Fruit fly (Drosophila melanogaster) whole organism, pupa: Measurements from ENCODE around the gene CG43056.
A peak's percentile ranks its signal among the peaks of the same experiment; 100 is the strongest.

Source experiments
- CG10348 ChIP-seq: fragments of 200-800 bp; sonication (Bioruptor generic); IDR thresholded peaks from 2 replicates; pipeline ENCODE4 v1.3.6; 2022; ENCODE audit warnings: missing biosample characterization, missing genetic modification characterization
- CG12605 ChIP-seq: fragments of 200-800 bp; sonication (Bioruptor generic); IDR thresholded peaks from 2 replicates; pipeline ENCODE4 v1.3.6; 2022; ENCODE audit warnings: missing biosample characterization, missing genetic modification characterization
- CG13204 ChIP-seq: fragments of 200-800 bp; sonication (Bioruptor generic); optimal IDR thresholded peaks from 2 replicates; lab custom pipeline; 2018; ENCODE audit warnings: missing biosample characterization, mild to moderate bottlenecking, missing genetic modification characterization, moderate library complexity
- CG14655 ChIP-seq: fragments of 200-800 bp; sonication (Bioruptor generic); optimal IDR thresholded peaks from 3 replicates; lab custom pipeline; 2017; ENCODE audit warnings: mild to moderate bottlenecking, missing biosample characterization, missing genetic modification reagents, missing genetic modification characterization
- CG15710 ChIP-seq: fragments of 200-800 bp; sonication (Bioruptor generic); optimal IDR thresholded peaks from 2 replicates; lab custom pipeline; 2018; ENCODE audit warnings: missing biosample characterization, mild to moderate bottlenecking, missing genetic modification characterization, moderate library complexity
- CG17806 ChIP-seq: fragments of 200-800 bp; sonication (Bioruptor generic); optimal IDR thresholded peaks from 2 replicates; lab custom pipeline; 2018; ENCODE audit warnings: missing biosample characterization, mild to moderate bottlenecking, missing genetic modification characterization, moderate library complexity
- CG32121 ChIP-seq: fragments of 200-800 bp; sonication (Bioruptor generic); IDR thresholded peaks from 2 replicates; pipeline ENCODE4 v1.3.6; 2022; ENCODE audit warnings: missing biosample characterization, missing genetic modification characterization
- CG34367 ChIP-seq: fragments of 200-800 bp; sonication (Bioruptor generic); optimal IDR thresholded peaks from 2 replicates; lab custom pipeline; 2018; ENCODE audit warnings: missing biosample characterization, mild to moderate bottlenecking, missing genetic modification characterization
- CG4496 ChIP-seq: fragments of 200-800 bp; sonication (Bioruptor generic); IDR thresholded peaks from 3 replicates; pipeline ENCODE4 v1.3.6; 2022; ENCODE audit warnings: missing biosample characterization, missing genetic modification characterization
- CG8159 ChIP-seq: fragments of 200-800 bp; sonication (Bioruptor generic); optimal IDR thresholded peaks from 3 replicates; lab custom pipeline; 2018; ENCODE audit warnings: missing biosample characterization, mild to moderate bottlenecking, missing genetic modification characterization, moderate library complexity
- CG8301 ChIP-seq: fragments of 200-800 bp; sonication (Bioruptor generic); optimal IDR thresholded peaks from 2 replicates; lab custom pipeline; 2018; ENCODE audit warnings: missing biosample characterization, mild to moderate bottlenecking, missing genetic modification characterization
- CG9948 ChIP-seq: fragments of 200-800 bp; sonication (Bioruptor generic); optimal IDR thresholded peaks from 2 replicates; lab custom pipeline; 2018; ENCODE audit warnings: missing biosample characterization, mild to moderate bottlenecking, missing genetic modification characterization, moderate library complexity
- D1 ChIP-seq: fragments of 200-800 bp; sonication (Bioruptor generic); optimal IDR thresholded peaks from 2 replicates; lab custom pipeline; 2018; ENCODE audit warnings: missing biosample characterization, mild to moderate bottlenecking, missing genetic modification characterization, moderate library complexity
- EcR ChIP-seq: fragments of 200-800 bp; sonication (Bioruptor generic); optimal IDR thresholded peaks from 3 replicates; lab custom pipeline; 2019; ENCODE audit warnings: missing biosample characterization, missing genetic modification characterization, mild to moderate bottlenecking, moderate library complexity, missing genetic modification reagents
- Pif1A ChIP-seq: fragments of 200-800 bp; sonication (Bioruptor generic); optimal IDR thresholded peaks from 3 replicates; lab custom pipeline; 2016; ENCODE audit warnings: missing biosample characterization, missing genetic modification characterization
- Pif1B ChIP-seq: fragments of 200-800 bp; sonication (Bioruptor generic); optimal IDR thresholded peaks from 3 replicates; lab custom pipeline; 2016; ENCODE audit warnings: missing biosample characterization, missing genetic modification characterization
- Snoo ChIP-seq: fragments of 200-800 bp; sonication (Bioruptor generic); optimal IDR thresholded peaks from 3 replicates; lab custom pipeline; 2017; ENCODE audit warnings: missing biosample characterization, mild to moderate bottlenecking, missing genetic modification characterization, inconsistent platforms
- fd96Ca ChIP-seq: fragments of 200-800 bp; sonication (Bioruptor generic); IDR thresholded peaks from 3 replicates; pipeline ENCODE4 v1.3.6; 2022; ENCODE audit warnings: missing biosample characterization, missing genetic modification characterization
- gl ChIP-seq: fragments of 200-800 bp; sonication (Bioruptor generic); optimal IDR thresholded peaks from 2 replicates; lab custom pipeline; 2018; ENCODE audit warnings: missing biosample characterization, mild to moderate bottlenecking, missing genetic modification characterization
- rn ChIP-seq: fragments of 200-800 bp; sonication (Bioruptor generic); IDR thresholded peaks from 2 replicates; pipeline ENCODE4 v1.3.6; 2022; ENCODE audit warnings: missing biosample characterization, missing genetic modification characterization

CG43056 gene

dm6 chr2L:4437487-4437886 lies at the start of gene CG43056:
TSS of gene CG43056 (plus strand) at chr2L:4437787.
- no peak for TF ChIP-seq Snoo
- no peak for TF ChIP-seq fd96Ca (GFP tag; lab: Robert Waterston, UW)
- TF ChIP-seq D1, result no peak
- no peak for TF ChIP-seq rn (GFP tag; lab: Robert Waterston, UW)
- no peak for TF ChIP-seq CG4496 (GFP tag; lab: Robert Waterston, UW)
- no peak for TF ChIP-seq CG15710 (tag; lab: Kevin White, UChicago)
- no peak for TF ChIP-seq CG14655
- TF ChIP-seq Pif1A (GFP tag; lab: Kevin White, UChicago), result no peak

dm6 chr2L:4388027-4388426 lies 49.6 kb upstream of the CG43056 start, which contains the start of gene Tps1:
TSS of gene Tps1 (plus strand) at chr2L:4388327.
- no peak for TF ChIP-seq CG17806
- TF ChIP-seq, all 21 proteins: peak for 0

- peak; percentile 51 for TF ChIP-seq EcR (GFP tag; lab: Kevin White, UChicago)
- TF ChIP-seq CG4496 (GFP tag; lab: Robert Waterston, UW), result no peak
- TF ChIP-seq Snoo, result no peak
- TF ChIP-seq CG15710 (tag; lab: Kevin White, UChicago), result no peak
- TF ChIP-seq CG8159 (tag; lab: Kevin White, UChicago), result no peak
- no peak for TF ChIP-seq Pif1B (GFP tag; lab: Kevin White, UChicago)
- no peak for TF ChIP-seq CG12605 (GFP tag; lab: Robert Waterston, UW)
- TF ChIP-seq, all 21 proteins: peak for 1
Observed at dm6 chr2L:4389405-4390115, 48.0 kb upstream of the CG43056 start.

DNA sequence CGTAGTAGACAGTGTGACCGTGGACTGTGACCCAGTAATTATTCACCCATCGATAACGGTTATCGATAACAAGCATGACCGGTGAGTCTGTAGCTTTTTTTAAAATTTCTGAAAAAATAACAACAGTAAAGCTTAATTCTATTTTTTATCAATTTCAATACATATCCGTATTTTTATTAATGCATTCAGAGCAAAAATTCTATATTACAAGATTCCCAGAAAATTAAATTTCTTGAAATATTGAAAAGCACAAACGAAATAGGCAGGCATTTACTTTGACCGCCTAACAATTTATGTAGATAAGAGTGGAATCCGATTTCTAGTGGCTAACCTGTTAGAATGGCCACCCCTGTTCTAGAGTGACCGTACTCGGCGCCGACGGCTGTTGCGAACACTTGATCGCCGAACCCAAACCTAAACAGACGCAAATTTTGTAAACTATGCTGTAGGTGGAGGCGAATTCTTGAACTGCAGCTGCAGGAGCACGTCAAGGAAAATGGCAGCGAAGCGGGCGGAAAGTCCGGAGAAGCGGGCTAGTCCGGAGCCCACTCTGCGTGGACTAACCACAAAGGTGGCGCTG lies 43.7 kb upstream of the CG43056 start, which contains the start of gene CG3652:
TSS of gene CG3652 (minus strand) at position 35 of the 580 bp plus-strand sequence.
- TF ChIP-seq CG13204 (GFP tag; lab: Kevin White, UChicago) (no peak), CG4496 (GFP tag; lab: Robert Waterston, UW) (no peak), CG32121 (GFP tag; lab: Robert Waterston, UW) (no peak), CG15710 (tag; lab: Kevin White, UChicago) (no peak)

DNA sequence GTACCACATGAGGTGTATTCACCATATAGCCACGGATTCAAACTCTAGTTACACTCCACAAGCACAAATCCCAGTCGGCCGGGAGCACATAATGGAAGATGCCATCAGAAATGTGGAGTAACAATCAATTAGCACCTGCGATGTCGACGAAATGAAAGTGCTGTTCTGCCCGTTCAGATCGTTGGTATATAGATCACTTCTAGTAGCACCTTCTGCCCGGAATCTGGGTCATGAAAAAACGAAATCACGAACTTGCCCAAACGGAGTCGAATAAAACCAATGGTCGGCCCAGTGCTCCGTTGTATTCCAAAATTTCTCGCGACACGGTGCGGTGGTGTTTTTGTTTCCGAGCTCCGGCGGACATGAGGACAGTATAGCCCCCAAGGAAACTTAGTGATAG lies 36.9 kb upstream of the CG43056 start, which contains the start of gene CG33003:
TSS of gene CG33003 (plus strand) at position 301 of the 400 bp plus-strand sequence.
- no peak for TF ChIP-seq CG34367 (tag; lab: Kevin White, UChicago)
- TF ChIP-seq CG8301, result no peak
- no peak for TF ChIP-seq rn (GFP tag; lab: Robert Waterston, UW)
- TF ChIP-seq, all 21 proteins: peak for 0

DNA sequence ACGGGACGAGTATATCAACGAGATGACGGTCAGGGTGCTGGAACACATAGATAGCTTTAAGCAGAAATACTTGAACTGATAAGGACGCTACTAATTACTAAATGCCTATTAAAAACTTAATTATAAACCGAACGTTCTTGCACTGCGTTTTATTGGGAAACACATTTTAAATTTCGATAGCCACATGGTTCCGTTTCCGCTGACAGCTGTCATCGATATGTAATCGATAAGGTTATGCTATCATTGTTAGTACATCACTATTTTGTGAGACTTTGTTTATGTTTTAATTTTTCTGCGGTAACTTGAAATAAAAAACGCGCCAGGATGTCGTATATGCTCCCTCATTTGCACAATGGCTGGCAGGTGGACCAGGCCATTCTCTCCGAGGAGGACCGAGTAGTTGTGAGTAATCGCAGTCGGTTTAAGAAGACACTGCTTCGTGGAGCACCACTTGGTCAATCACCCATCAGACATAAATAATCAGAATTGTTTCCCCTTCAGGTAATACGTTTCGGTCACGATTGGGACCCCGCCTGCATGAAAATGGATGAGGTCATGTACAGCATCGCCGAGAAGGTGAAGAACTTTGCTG lies 34.5 kb upstream of the CG43056 start, which contains the start of gene Dim1:
TSS of gene Dim1 (plus strand) at position 239 of the 592 bp plus-strand sequence.
- TF ChIP-seq D1, result no peak
- TF ChIP-seq CG12605 (GFP tag; lab: Robert Waterston, UW), result peak; percentile 37; the same call in 1 of the 2 replicates
- peak; percentile 57; the same call in 2 of the 3 replicates for TF ChIP-seq CG4496 (GFP tag; lab: Robert Waterston, UW)
- TF ChIP-seq CG8159 (tag; lab: Kevin White, UChicago), result no peak
- TF ChIP-seq CG10348 (GFP tag; lab: Robert Waterston, UW), result no peak
- TF ChIP-seq CG13204 (GFP tag; lab: Kevin White, UChicago), result no peak
- TF ChIP-seq EcR (GFP tag; lab: Kevin White, UChicago), result no peak
- TF ChIP-seq CG8301, result no peak
- no peak for TF ChIP-seq CG9948 (tag; lab: Kevin White, UChicago)
- no peak for TF ChIP-seq fd96Ca (GFP tag; lab: Robert Waterston, UW)
- no peak for TF ChIP-seq gl (tag; lab: Kevin White, UChicago)
- TF ChIP-seq CG14655, result no peak
- no peak for TF ChIP-seq CG15710 (tag; lab: Kevin White, UChicago)

- TF ChIP-seq D1, result no peak
- TF ChIP-seq CG9948 (tag; lab: Kevin White, UChicago), result no peak
- TF ChIP-seq CG8301, result no peak
- TF ChIP-seq Pif1A (GFP tag; lab: Kevin White, UChicago), result no peak
- no peak for TF ChIP-seq CG8159 (tag; lab: Kevin White, UChicago)
- no peak for TF ChIP-seq CG14655
Observed at dm6 chr2L:4410855-4411254, 26.7 kb upstream of the CG43056 start, which contains the start of gene CG43055. TSS of gene CG43055 (plus strand) at chr2L:4411155.
